Fruit fly (Drosophila melanogaster) whole organism, embryonic: Measurements from ENCODE around the gene Girdin.
A peak's percentile ranks its signal among the peaks of the same experiment; 100 is the strongest.

Experiments used
- Asciz ChIP-seq: fragments of 200-800 bp; sonication (Bioruptor generic); optimal IDR thresholded peaks from 2 replicates; lab custom pipeline; 2017; ENCODE audit warnings: missing biosample characterization, mild to moderate bottlenecking, missing genetic modification characterization, missing genetic modification reagents
- B-H2 ChIP-seq: fragments of 200-800 bp; sonication (Bioruptor generic); optimal IDR thresholded peaks from 2 replicates; lab custom pipeline; 2018; ENCODE audit warnings: missing biosample characterization, mild to moderate bottlenecking, missing genetic modification characterization
- BEAF-32 ChIP-seq: fragments of 200-800 bp; sonication (Bioruptor generic); optimal IDR thresholded peaks from 3 replicates; lab custom pipeline; 2017; ENCODE audit warnings: missing biosample characterization, missing genetic modification characterization, mild to moderate bottlenecking, moderate library complexity, missing genetic modification reagents
- Bdp1 ChIP-seq: fragments of 200-800 bp; sonication (Bioruptor generic); optimal IDR thresholded peaks from 3 replicates; lab custom pipeline; 2016; ENCODE audit warnings: missing biosample characterization, missing genetic modification characterization
- CG10147 ChIP-seq: fragments of 200-800 bp; sonication (Bioruptor generic); optimal IDR thresholded peaks from 2 replicates; lab custom pipeline; 2019; ENCODE audit warnings: missing biosample characterization, mild to moderate bottlenecking, missing genetic modification characterization, moderate library complexity
- CG10267 ChIP-seq: fragments of 200-800 bp; sonication (Bioruptor generic); optimal IDR thresholded peaks from 2 replicates; lab custom pipeline; 2018; ENCODE audit warnings: missing biosample characterization, mild to moderate bottlenecking, missing genetic modification characterization, moderate library complexity
- CG10274 ChIP-seq: fragments of 200-800 bp; sonication (Bioruptor generic); optimal IDR thresholded peaks from 3 replicates; lab custom pipeline; 2017; ENCODE audit warnings: missing biosample characterization, mild to moderate bottlenecking, missing genetic modification characterization
- CG11723 ChIP-seq: fragments of 200-800 bp; sonication (Bioruptor generic); optimal IDR thresholded peaks from 2 replicates; lab custom pipeline; 2017; ENCODE audit warnings: missing biosample characterization, mild to moderate bottlenecking, missing genetic modification characterization
- CG13894 ChIP-seq: fragments of 200-800 bp; sonication (Bioruptor generic); optimal IDR thresholded peaks from 3 replicates; lab custom pipeline; 2018; ENCODE audit warnings: missing biosample characterization, mild to moderate bottlenecking, missing genetic modification characterization, moderate library complexity
- CG14667 ChIP-seq: fragments of 200-800 bp; sonication (Bioruptor generic); IDR thresholded peaks from 2 replicates; pipeline ENCODE4 v1.3.6; 2022; ENCODE audit warnings: missing biosample characterization, missing genetic modification characterization
- CG15269 ChIP-seq: fragments of 200-800 bp; sonication (Bioruptor generic); optimal IDR thresholded peaks from 2 replicates; lab custom pipeline; 2018; ENCODE audit warnings: missing biosample characterization, mild to moderate bottlenecking, missing genetic modification characterization, moderate library complexity
- CG1602 ChIP-seq: fragments of 200-800 bp; sonication (Bioruptor generic); optimal IDR thresholded peaks from 3 replicates; lab custom pipeline; 2016; ENCODE audit warnings: missing biosample characterization, missing genetic modification characterization
- CG2712 ChIP-seq: fragments of 200-800 bp; optimal IDR thresholded peaks from 3 replicates; lab custom pipeline; 2019; ENCODE audit warnings: missing biosample characterization, mild to moderate bottlenecking, missing genetic modification characterization, moderate library complexity
- CG31224 ChIP-seq: fragments of 200-800 bp; sonication (Bioruptor generic); IDR thresholded peaks from 2 replicates; pipeline ENCODE4 v1.3.6; 2022; ENCODE audit warnings: missing biosample characterization, missing genetic modification characterization
- CG42726 ChIP-seq: fragments of 200-800 bp; sonication (Bioruptor generic); IDR thresholded peaks from 2 replicates; pipeline ENCODE4 v1.3.6; 2022; ENCODE audit warnings: missing biosample characterization, missing genetic modification characterization; ENCODE audit not compliant: partially characterized antibody
- CG6813 ChIP-seq: fragments of 200-800 bp; sonication (Bioruptor generic); optimal IDR thresholded peaks from 2 replicates; lab custom pipeline; 2017; ENCODE audit warnings: missing biosample characterization, missing genetic modification characterization, mild to moderate bottlenecking, moderate library complexity, missing genetic modification reagents
- CG7786 ChIP-seq: fragments of 200-800 bp; sonication (Bioruptor generic); optimal IDR thresholded peaks from 2 replicates; lab custom pipeline; 2016; ENCODE audit warnings: missing biosample characterization, missing genetic modification characterization
- CG8388 ChIP-seq: fragments of 200-800 bp; sonication (Bioruptor generic); optimal IDR thresholded peaks from 2 replicates; lab custom pipeline; 2019; ENCODE audit warnings: missing biosample characterization, mild to moderate bottlenecking, missing genetic modification characterization, moderate library complexity
- CTCF ChIP-seq: fragments of 200-800 bp; sonication (Bioruptor generic); optimal IDR thresholded peaks from 2 replicates; lab custom pipeline; 2017; ENCODE audit warnings: missing biosample characterization, mild to moderate bottlenecking, missing genetic modification characterization, moderate library complexity
- Camta ChIP-seq: fragments of 200-800 bp; sonication (Bioruptor generic); optimal IDR thresholded peaks from 2 replicates; lab custom pipeline; 2016; ENCODE audit warnings: missing biosample characterization, missing genetic modification characterization
- Dad ChIP-seq: fragments of 200-800 bp; sonication (Bioruptor generic); optimal IDR thresholded peaks from 3 replicates; lab custom pipeline; 2016; ENCODE audit warnings: missing biosample characterization, missing genetic modification characterization
- Dbx ChIP-seq: fragments of 200-800 bp; sonication (Bioruptor generic); IDR thresholded peaks from 3 replicates; pipeline ENCODE4 v1.3.6; 2022; ENCODE audit warnings: missing biosample characterization, missing genetic modification characterization
- Drgx ChIP-seq: fragments of 200-800 bp; sonication (Bioruptor generic); IDR thresholded peaks from 2 replicates; pipeline ENCODE4 v1.3.6; 2022; ENCODE audit warnings: missing biosample characterization, missing genetic modification characterization
- Elba2 ChIP-seq: fragments of 200-800 bp; sonication (Bioruptor generic); optimal IDR thresholded peaks from 3 replicates; lab custom pipeline; 2016; ENCODE audit warnings: missing biosample characterization, missing genetic modification characterization
- H15 ChIP-seq: fragments of 200-800 bp; sonication (Bioruptor generic); IDR thresholded peaks from 3 replicates; pipeline ENCODE4 v1.3.6; 2022; ENCODE audit warnings: missing biosample characterization, missing genetic modification characterization
- Hand ChIP-seq: fragments of 200-800 bp; sonication (Bioruptor generic); optimal IDR thresholded peaks from 2 replicates; lab custom pipeline; 2017; ENCODE audit warnings: mild to moderate bottlenecking, missing biosample characterization, missing genetic modification reagents, missing genetic modification characterization
- Kr ChIP-seq: fragments of 200-800 bp; sonication (Bioruptor generic); optimal IDR thresholded peaks from 2 replicates; lab custom pipeline; 2017; ENCODE audit warnings: missing biosample characterization, mild to moderate bottlenecking, missing genetic modification characterization
- NFAT ChIP-seq: fragments of 200-800 bp; sonication (Bioruptor generic); IDR thresholded peaks from 2 replicates; pipeline ENCODE4 v1.3.6; 2022; ENCODE audit warnings: missing biosample characterization, missing genetic modification characterization
- Nf-YA ChIP-seq: fragments of 200-800 bp; sonication (Bioruptor generic); IDR thresholded peaks from 2 replicates; pipeline ENCODE4 v1.3.6; 2022; ENCODE audit warnings: missing biosample characterization, missing genetic modification characterization
- PHDP ChIP-seq: fragments of 200-800 bp; sonication (Bioruptor generic); optimal IDR thresholded peaks from 3 replicates; lab custom pipeline; 2018; ENCODE audit warnings: missing biosample characterization, mild to moderate bottlenecking, missing genetic modification characterization, moderate library complexity
- Ptx1 ChIP-seq: fragments of 200-800 bp; sonication (Bioruptor generic); IDR thresholded peaks from 2 replicates; pipeline ENCODE4 v1.3.6; 2022; ENCODE audit warnings: missing biosample characterization, missing genetic modification characterization
- Sox102F ChIP-seq: fragments of 200-800 bp; sonication (Bioruptor generic); optimal IDR thresholded peaks from 2 replicates; lab custom pipeline; 2018; ENCODE audit warnings: missing biosample characterization, mild to moderate bottlenecking, missing genetic modification characterization, moderate library complexity
- Stat92E ChIP-seq, 3 experiments: fragments of >200 bp in 2 of 3; fragments of 200-800 bp in 1 of 3; sonication (Bioruptor generic) in 1 of 3; optimal IDR thresholded peaks; 2 replicates each; lab custom pipeline; 2017 to 2019; ENCODE audit warnings: missing biosample characterization in 3 of 3, missing genetic modification characterization in 3 of 3, mild to moderate bottlenecking in 1 of 3, moderate library complexity in 1 of 3
- bab2 ChIP-seq: fragments of 200-800 bp; sonication (Bioruptor generic); optimal IDR thresholded peaks from 2 replicates; lab custom pipeline; 2016; ENCODE audit warnings: missing biosample characterization, missing genetic modification characterization
- btn ChIP-seq: fragments of 200-800 bp; sonication (Bioruptor generic); optimal IDR thresholded peaks from 2 replicates; lab custom pipeline; 2016; ENCODE audit warnings: missing biosample characterization, missing genetic modification characterization
- croc ChIP-seq: fragments of 200-800 bp; sonication (Bioruptor generic); conservative IDR thresholded peaks from 3 replicates; pipeline ENCODE4 v1.3.6; 2022; ENCODE audit warnings: missing biosample characterization, missing genetic modification characterization
- dpn ChIP-seq, 2 experiments: fragments of 200-800 bp; sonication (Bioruptor generic); optimal IDR thresholded peaks; 3 replicates each; lab custom pipeline; 2016; ENCODE audit warnings: missing biosample characterization in 2 of 2, missing genetic modification characterization in 2 of 2
- esg ChIP-seq: fragments of 200-800 bp; sonication (Bioruptor generic); conservative IDR thresholded peaks from 2 replicates; pipeline ENCODE4 v1.3.6; 2022; ENCODE audit warnings: missing biosample characterization, missing genetic modification characterization
- fd102C ChIP-seq: fragments of 200-800 bp; sonication (Bioruptor generic); optimal IDR thresholded peaks from 2 replicates; lab custom pipeline; 2018; ENCODE audit warnings: missing biosample characterization, mild to moderate bottlenecking, missing genetic modification characterization, moderate library complexity
- gcm ChIP-seq: fragments of 200-800 bp; sonication (Bioruptor generic); optimal IDR thresholded peaks from 2 replicates; lab custom pipeline; 2019; ENCODE audit warnings: missing biosample characterization, mild to moderate bottlenecking, missing genetic modification characterization, moderate library complexity
- hb ChIP-seq: fragments of 200-800 bp; sonication (Bioruptor generic); IDR thresholded peaks from 3 replicates; pipeline ENCODE4 v1.3.6; 2022; ENCODE audit warnings: missing biosample characterization, missing genetic modification characterization; ENCODE audit not compliant: partially characterized antibody
- kay ChIP-seq: fragments of 200-800 bp; sonication (Bioruptor generic); optimal IDR thresholded peaks from 2 replicates; lab custom pipeline; 2016; ENCODE audit warnings: missing biosample characterization, missing genetic modification characterization
- ken ChIP-seq: fragments of 200-800 bp; sonication (Bioruptor generic); IDR thresholded peaks from 3 replicates; pipeline ENCODE4 v1.3.6; 2022; ENCODE audit warnings: missing biosample characterization, missing genetic modification characterization
- maf-S ChIP-seq: fragments of 200-800 bp; sonication (Bioruptor generic); optimal IDR thresholded peaks from 2 replicates; lab custom pipeline; 2016; ENCODE audit warnings: missing biosample characterization, missing genetic modification characterization
- mam ChIP-seq: fragments of 200-800 bp; sonication (Bioruptor generic); optimal IDR thresholded peaks from 3 replicates; lab custom pipeline; 2016; ENCODE audit warnings: missing biosample characterization, missing genetic modification characterization
- mirr ChIP-seq: fragments of 200-800 bp; sonication (Bioruptor generic); optimal IDR thresholded peaks from 3 replicates; lab custom pipeline; 2018; ENCODE audit warnings: missing biosample characterization, mild to moderate bottlenecking, missing genetic modification characterization
- prd ChIP-seq, 3 experiments: fragments of >200 bp in 2 of 3; fragments of 200-800 bp in 1 of 3; sonication (Bioruptor generic) in 1 of 3; optimal IDR thresholded peaks in 2 of 3; IDR thresholded peaks in 1 of 3; 2 replicates in 2 of 3; 3 replicates in 1 of 3; pipeline versions ENCODE4 v1.3.6 to Lab custom; 2017 to 2022; ENCODE audit warnings: missing biosample characterization in 1 of 3, missing genetic modification characterization in 1 of 3
- scrt ChIP-seq: fragments of 200-800 bp; sonication (Bioruptor generic); optimal IDR thresholded peaks from 2 replicates; lab custom pipeline; 2018; ENCODE audit warnings: missing biosample characterization, mild to moderate bottlenecking, missing genetic modification characterization, moderate library complexity
- slbo ChIP-seq: fragments of 200-800 bp; sonication (Bioruptor generic); IDR thresholded peaks from 2 replicates; pipeline ENCODE4 v1.3.6; 2022; ENCODE audit warnings: missing biosample characterization, missing genetic modification characterization
- slou ChIP-seq: fragments of 200-800 bp; sonication (Bioruptor generic); optimal IDR thresholded peaks from 3 replicates; lab custom pipeline; 2016; ENCODE audit warnings: missing biosample characterization, missing genetic modification characterization

Gene Girdin

dm6 chr3L:3178530-3179096 is at the start of gene Girdin, which contains the start of gene MnM:
Girdin (plus strand) TSS chr3L:3178930.
MnM (minus strand) TSS chr3L:3178580.
- TF ChIP-seq Camta (GFP tag; lab: Kevin White, UChicago) (peak; percentile 39), fd102C (GFP tag; lab: Kevin White, UChicago) (no peak), CG14667 (no peak), slou (GFP tag; lab: Kevin White, UChicago) (no peak), CG6813 (GFP tag; lab: Kevin White, UChicago) (no peak), ken (GFP tag; lab: Robert Waterston, UW) (0 out of 3 replicates have a peak, but pooled peaks have one; percentile 31), dpn (GFP tag; optimal IDR thresholded peaks at IDR 0.05; lab: Kevin White, UChicago) (peak; percentile 77 to 83), Drgx (GFP tag; lab: Robert Waterston, UW) (no peak), CG42726 (GFP tag; lab: Robert Waterston, UW) (0 out of 2 replicates have a peak, but pooled peaks have one; percentile 49), CG10267 (tag; lab: Kevin White, UChicago) (peak; percentile 55), Ptx1 (GFP tag; lab: Robert Waterston, UW) (no peak), CG31224 (GFP tag; lab: Robert Waterston, UW) (no peak), CG7786 (GFP tag; lab: Kevin White, UChicago) (peak; percentile 86), Bdp1 (GFP tag; lab: Kevin White, UChicago) (peak; percentile 54), btn (GFP tag; lab: Kevin White, UChicago) (peak; percentile 52), scrt (GFP tag; lab: Kevin White, UChicago) (no peak), maf-S (GFP tag; lab: Kevin White, UChicago) (peak; percentile 75), NFAT (GFP tag; lab: Robert Waterston, UW) (peak; percentile 62; the same call in 1 of the 2 replicates), gcm (no peak), CG11723 (no peak), prd (optimal IDR thresholded peaks at IDR 0.05; lab: Kevin White, UChicago) (no peak), prd (GFP tag; IDR thresholded peaks at IDR 0.05; lab: Robert Waterston, UW) (peak; percentile 53; the same call in 1 of the 3 replicates), Hand (GFP tag; lab: Kevin White, UChicago) (no peak), CG2712 (tag; lab: Kevin White, UChicago) (peak; percentile 55), Asciz (no peak), BEAF-32 (GFP tag; lab: Kevin White, UChicago) (peak; percentile 96), Dbx (peak; percentile 61), mam (GFP tag; lab: Kevin White, UChicago) (peak; percentile 74), Dad (GFP tag; lab: Kevin White, UChicago) (peak; percentile 60), CG10147 (GFP tag; lab: Kevin White, UChicago) (no peak), Stat92E (GFP tag; optimal IDR thresholded peaks at IDR 0.05; lab: Kevin White, UChicago) (no peak), H15 (GFP tag; lab: Robert Waterston, UW) (no peak), CG1602 (GFP tag; lab: Kevin White, UChicago) (peak; percentile 32), Sox102F (GFP tag; lab: Kevin White, UChicago) (no peak), CG10274 (GFP tag; lab: Kevin White, UChicago) (no peak), Elba2 (GFP tag; lab: Kevin White, UChicago) (no peak), B-H2 (GFP tag; lab: Kevin White, UChicago) (no peak), mirr (GFP tag; lab: Kevin White, UChicago) (no peak), bab2 (peak; percentile 73), CG13894 (tag; lab: Kevin White, UChicago) (no peak), kay (peak; percentile 44), Kr (GFP tag; lab: Kevin White, UChicago) (no peak), hb (peak; percentile 76; the same call in 2 of the 3 replicates), slbo (peak; percentile 83), CG8388 (no peak), esg (GFP tag; lab: Robert Waterston, UW) (peak; percentile 42), CG15269 (no peak), Nf-YA (no peak), CTCF (GFP tag; lab: Kevin White, UChicago) (no peak), croc (GFP tag; lab: Robert Waterston, UW) (no peak), PHDP (tag; lab: Kevin White, UChicago) (no peak)
